Fruit fly (Drosophila melanogaster): ENCODE results near the gene CG7564.

- TF ChIP-seq ovo (GFP tag; optimal IDR thresholded peaks at IDR 0.05) (peak; percentile 69), kay (GFP tag; ENCODE audit: borderline replicate concordance) (no peak)
Measured at dm6 chr3L:17557215-17557904, 43.3 kb downstream of the CG7564 start, which contains the start of gene CycT.

Measured in whole organism, adult.